Fruit fly (Drosophila melanogaster) whole organism, embryonic: ENCODE results near the gene CG1847.

Experiments
- Antp ChIP-seq: fragments of 200-800 bp; sonication (Bioruptor generic); optimal IDR thresholded peaks from 3 replicates; lab custom pipeline; 2016; ENCODE audit warnings: missing biosample characterization, missing genetic modification characterization
- Atf3 ChIP-seq: fragments of 200-800 bp; sonication (Bioruptor generic); optimal IDR thresholded peaks from 3 replicates; lab custom pipeline; 2016; ENCODE audit warnings: missing biosample characterization, missing genetic modification characterization
- CG10565 ChIP-seq: fragments of 200-800 bp; sonication (Bioruptor generic); optimal IDR thresholded peaks from 3 replicates; lab custom pipeline; 2016; ENCODE audit warnings: missing biosample characterization, mild to moderate bottlenecking, missing genetic modification characterization
- CG10959 ChIP-seq: fragments of 200-800 bp; sonication (Bioruptor generic); IDR thresholded peaks from 2 replicates; pipeline ENCODE4 v1.3.6; 2022; ENCODE audit warnings: missing biosample characterization, missing genetic modification characterization
- CG13287 ChIP-seq: fragments of 200-800 bp; sonication (Bioruptor generic); IDR thresholded peaks from 2 replicates; pipeline ENCODE4 v1.3.6; 2022; ENCODE audit warnings: missing biosample characterization, missing genetic modification characterization; ENCODE audit not compliant: partially characterized antibody
- CG13624 ChIP-seq: fragments of 200-800 bp; sonication (Bioruptor generic); optimal IDR thresholded peaks from 2 replicates; lab custom pipeline; 2016; ENCODE audit warnings: missing biosample characterization, missing genetic modification characterization
- CG14014 ChIP-seq: fragments of 200-800 bp; sonication (Bioruptor generic); IDR thresholded peaks from 2 replicates; pipeline ENCODE4 v1.3.6; 2022; ENCODE audit warnings: missing biosample characterization, missing genetic modification characterization
- CG14710 ChIP-seq: fragments of 200-800 bp; sonication (Bioruptor generic); optimal IDR thresholded peaks from 3 replicates; lab custom pipeline; 2019; ENCODE audit warnings: missing biosample characterization, mild to moderate bottlenecking, missing genetic modification characterization, moderate library complexity
- CG17912 ChIP-seq: fragments of 200-800 bp; sonication (Bioruptor generic); optimal IDR thresholded peaks from 2 replicates; lab custom pipeline; 2018; ENCODE audit warnings: missing biosample characterization, mild to moderate bottlenecking, missing genetic modification characterization
- CG18619 ChIP-seq: fragments of 200-800 bp; sonication (Bioruptor generic); optimal IDR thresholded peaks from 3 replicates; lab custom pipeline; 2017; ENCODE audit warnings: missing biosample characterization, mild to moderate bottlenecking, missing genetic modification characterization
- CG2712 ChIP-seq: fragments of 200-800 bp; optimal IDR thresholded peaks from 3 replicates; lab custom pipeline; 2019; ENCODE audit warnings: missing biosample characterization, mild to moderate bottlenecking, missing genetic modification characterization, moderate library complexity
- CG30020 ChIP-seq: fragments of 200-800 bp; optimal IDR thresholded peaks from 2 replicates; lab custom pipeline; 2019; ENCODE audit warnings: missing biosample characterization, mild to moderate bottlenecking, missing genetic modification characterization, moderate library complexity
- CG34376 ChIP-seq: fragments of 200-800 bp; sonication (Bioruptor generic); optimal IDR thresholded peaks from 2 replicates; lab custom pipeline; 2018; ENCODE audit warnings: missing biosample characterization, mild to moderate bottlenecking, missing genetic modification characterization
- CG4328 ChIP-seq: fragments of 200-800 bp; sonication (Bioruptor generic); optimal IDR thresholded peaks from 3 replicates; lab custom pipeline; 2017; ENCODE audit warnings: missing biosample characterization, missing genetic modification reagents, missing genetic modification characterization
- CG5245 ChIP-seq: fragments of 200-800 bp; sonication (Bioruptor generic); optimal IDR thresholded peaks from 3 replicates; lab custom pipeline; 2016; ENCODE audit warnings: missing biosample characterization, missing genetic modification characterization
- CG6854 ChIP-seq: fragments of 200-800 bp; sonication (Bioruptor generic); optimal IDR thresholded peaks from 3 replicates; lab custom pipeline; 2017; ENCODE audit warnings: missing biosample characterization, mild to moderate bottlenecking, missing genetic modification characterization
- CG9876 ChIP-seq: fragments of 200-800 bp; sonication (Bioruptor generic); optimal IDR thresholded peaks from 2 replicates; lab custom pipeline; 2016; ENCODE audit warnings: missing biosample characterization, missing genetic modification characterization
- CHES-1-like ChIP-seq: fragments of 200-800 bp; sonication (Bioruptor generic); optimal IDR thresholded peaks from 2 replicates; lab custom pipeline; 2016; ENCODE audit warnings: missing biosample characterization, missing genetic modification characterization
- D ChIP-seq, 2 experiments: fragments of 200-800 bp in 1 of 2; fragments of >200 bp in 1 of 2; sonication (Bioruptor generic) in 1 of 2; optimal IDR thresholded peaks; 2 replicates in 1 of 2; 3 replicates in 1 of 2; lab custom pipeline; 2017; ENCODE audit warnings: mild to moderate bottlenecking in 1 of 2, missing biosample characterization in 1 of 2, missing genetic modification characterization in 1 of 2, missing genetic modification reagents in 1 of 2
- Dip3 ChIP-seq: fragments of 200-800 bp; sonication (Bioruptor generic); optimal IDR thresholded peaks from 3 replicates; lab custom pipeline; 2016; ENCODE audit warnings: missing biosample characterization, missing genetic modification characterization
- E2f1 ChIP-seq: fragments of 200-800 bp; sonication (Bioruptor generic); IDR thresholded peaks from 2 replicates; pipeline ENCODE4 v1.3.6; 2022; ENCODE audit warnings: missing biosample characterization, missing genetic modification characterization
- Fer3 ChIP-seq: fragments of 200-800 bp; sonication (Bioruptor generic); optimal IDR thresholded peaks from 2 replicates; lab custom pipeline; 2018; ENCODE audit warnings: missing biosample characterization, mild to moderate bottlenecking, missing genetic modification characterization, moderate library complexity
- Gsc ChIP-seq: fragments of 200-800 bp; sonication (Bioruptor generic); IDR thresholded peaks from 2 replicates; pipeline ENCODE4 v1.3.6; 2022; ENCODE audit warnings: missing biosample characterization, missing genetic modification characterization
- Hand ChIP-seq: fragments of 200-800 bp; sonication (Bioruptor generic); optimal IDR thresholded peaks from 2 replicates; lab custom pipeline; 2017; ENCODE audit warnings: mild to moderate bottlenecking, missing biosample characterization, missing genetic modification reagents, missing genetic modification characterization
- Mad ChIP-seq: fragments of 200-800 bp; sonication (Bioruptor generic); optimal IDR thresholded peaks from 2 replicates; lab custom pipeline; 2016; ENCODE audit warnings: missing biosample characterization, missing genetic modification characterization
- Med ChIP-seq: fragments of 200-800 bp; sonication (Bioruptor generic); peaks from one replicate; lab custom pipeline; 2016; ENCODE audit warnings: missing biosample characterization, missing genetic modification characterization, mild to moderate bottlenecking, inconsistent platforms, moderate library complexity
- Meics ChIP-seq: fragments of 200-800 bp; sonication (Bioruptor generic); optimal IDR thresholded peaks from 2 replicates; lab custom pipeline; 2017; ENCODE audit warnings: missing biosample characterization, mild to moderate bottlenecking, missing genetic modification characterization
- NC2α ChIP-seq: fragments of 200-800 bp; sonication (Bioruptor generic); optimal IDR thresholded peaks from 2 replicates; lab custom pipeline; 2016; ENCODE audit warnings: missing biosample characterization, missing genetic modification characterization
- Pdp1 ChIP-seq, 2 experiments: fragments of 200-800 bp; sonication (Bioruptor generic); optimal IDR thresholded peaks; 3 replicates each; lab custom pipeline; 2016; ENCODE audit warnings: missing biosample characterization in 2 of 2, missing genetic modification characterization in 2 of 2, mild to moderate bottlenecking in 1 of 2, moderate library complexity in 1 of 2
- Rfx ChIP-seq: fragments of 200-800 bp; sonication (Bioruptor generic); IDR thresholded peaks from 2 replicates; pipeline ENCODE4 v1.3.6; 2022; ENCODE audit warnings: missing biosample characterization, missing genetic modification characterization
- Rx ChIP-seq: fragments of 200-800 bp; sonication (Bioruptor generic); IDR thresholded peaks from 2 replicates; pipeline ENCODE4 v1.3.6; 2022; ENCODE audit warnings: missing biosample characterization, missing genetic modification characterization
- Six4 ChIP-seq: fragments of 200-800 bp; sonication (Bioruptor generic); optimal IDR thresholded peaks from 2 replicates; lab custom pipeline; 2016; ENCODE audit warnings: missing biosample characterization, missing genetic modification characterization
- crol ChIP-seq: fragments of 200-800 bp; sonication (Bioruptor generic); IDR thresholded peaks from 2 replicates; pipeline ENCODE4 v1.3.6; 2022; ENCODE audit warnings: missing biosample characterization, missing genetic modification characterization
- cwo ChIP-seq: fragments of 200-800 bp; sonication (Bioruptor generic); optimal IDR thresholded peaks from 3 replicates; lab custom pipeline; 2017; ENCODE audit warnings: missing biosample characterization, missing genetic modification characterization, mild to moderate bottlenecking, moderate library complexity, missing genetic modification reagents
- da ChIP-seq: fragments of 200-800 bp; sonication (Bioruptor generic); optimal IDR thresholded peaks from 2 replicates; lab custom pipeline; 2016; ENCODE audit warnings: missing biosample characterization, missing genetic modification characterization
- dysf ChIP-seq: fragments of 200-800 bp; sonication (Bioruptor generic); IDR thresholded peaks from 3 replicates; pipeline ENCODE4 v1.3.6; 2022; ENCODE audit warnings: missing biosample characterization, missing genetic modification characterization
- esg ChIP-seq: fragments of 200-800 bp; sonication (Bioruptor generic); conservative IDR thresholded peaks from 2 replicates; pipeline ENCODE4 v1.3.6; 2022; ENCODE audit warnings: missing biosample characterization, missing genetic modification characterization
- her ChIP-seq: fragments of 200-800 bp; sonication (Bioruptor generic); optimal IDR thresholded peaks from 2 replicates; lab custom pipeline; 2016; ENCODE audit warnings: missing biosample characterization, missing genetic modification characterization
- hkb ChIP-seq, 2 experiments: fragments of 200-800 bp in 1 of 2; fragments of >200 bp in 1 of 2; sonication (Bioruptor generic) in 1 of 2; IDR thresholded peaks in 1 of 2; optimal IDR thresholded peaks in 1 of 2; 2 replicates each; pipeline versions ENCODE4 v1.3.6 to Lab custom; 2017 to 2022; ENCODE audit warnings: missing biosample characterization in 1 of 2, missing genetic modification characterization in 1 of 2
- nerfin-2 ChIP-seq: fragments of 200-800 bp; sonication (Bioruptor generic); IDR thresholded peaks from 2 replicates; pipeline ENCODE4 v1.3.6; 2022; ENCODE audit warnings: missing biosample characterization, missing genetic modification characterization; ENCODE audit not compliant: partially characterized antibody
- oc ChIP-seq: fragments of 200-800 bp; sonication (Bioruptor generic); optimal IDR thresholded peaks from 2 replicates; lab custom pipeline; 2018; ENCODE audit warnings: missing biosample characterization, mild to moderate bottlenecking, missing genetic modification characterization, moderate library complexity
- org-1 ChIP-seq: fragments of 200-800 bp; sonication (Bioruptor generic); optimal IDR thresholded peaks from 2 replicates; lab custom pipeline; 2017; ENCODE audit warnings: missing biosample characterization, missing genetic modification characterization
- psq ChIP-seq: fragments of 200-800 bp; sonication (Bioruptor generic); optimal IDR thresholded peaks from 2 replicates; lab custom pipeline; 2017; ENCODE audit warnings: missing biosample characterization, missing genetic modification characterization
- salm ChIP-seq: fragments of 200-800 bp; sonication (Bioruptor generic); optimal IDR thresholded peaks from 2 replicates; lab custom pipeline; 2018; ENCODE audit warnings: missing biosample characterization, mild to moderate bottlenecking, missing genetic modification characterization
- sc ChIP-seq, 3 experiments: fragments of >200 bp in 2 of 3; fragments of 200-800 bp in 1 of 3; sonication (Bioruptor generic) in 1 of 3; optimal IDR thresholded peaks; 2 replicates in 2 of 3; 3 replicates in 1 of 3; lab custom pipeline; 2017; ENCODE audit warnings: mild to moderate bottlenecking in 1 of 3, missing biosample characterization in 1 of 3, missing genetic modification characterization in 1 of 3, missing genetic modification reagents in 1 of 3
- sim ChIP-seq: fragments of 200-800 bp; sonication (Bioruptor generic); IDR thresholded peaks from 2 replicates; pipeline ENCODE4 v1.3.6; 2022; ENCODE audit warnings: missing biosample characterization, missing genetic modification characterization
- sob ChIP-seq: fragments of 200-800 bp; sonication (Bioruptor generic); IDR thresholded peaks from 2 replicates; pipeline ENCODE4 v1.3.6; 2022; ENCODE audit warnings: missing biosample characterization, missing genetic modification characterization
- tap ChIP-seq: fragments of 200-800 bp; optimal IDR thresholded peaks from 3 replicates; lab custom pipeline; 2019; ENCODE audit warnings: missing biosample characterization, mild to moderate bottlenecking, missing genetic modification characterization, moderate library complexity
- tll ChIP-seq, 2 experiments: fragments of 200-800 bp in 1 of 2; fragments of >200 bp in 1 of 2; sonication (Bioruptor generic) in 1 of 2; optimal IDR thresholded peaks; 2 replicates each; lab custom pipeline; 2017 to 2019; ENCODE audit warnings: missing biosample characterization in 2 of 2, missing genetic modification characterization in 2 of 2, mild to moderate bottlenecking in 1 of 2, moderate library complexity in 1 of 2
- vnd ChIP-seq: fragments of 200-800 bp; sonication (Bioruptor generic); IDR thresholded peaks from 3 replicates; pipeline ENCODE4 v1.3.6; 2022; ENCODE audit warnings: missing biosample characterization, missing genetic modification characterization; ENCODE audit not compliant: partially characterized antibody

CG1847 gene

dm6 chrX:11905144-11905543, 36.2 kb downstream of the CG1847 start, which contains the start of gene Upf1 (continued):
- TF ChIP-seq dysf (GFP tag; lab: Robert Waterston, UW) (no peak), CG30020 (tag; lab: Kevin White, UChicago) (peak; percentile 49), her (GFP tag; lab: Kevin White, UChicago) (no peak), E2f1 (no peak), Meics (GFP tag; lab: Kevin White, UChicago) (no peak), CG10565 (no peak), esg (GFP tag; lab: Robert Waterston, UW) (no peak), D (optimal IDR thresholded peaks at IDR 0.05; lab: Kevin White, UChicago) (no peak), D (GFP tag; optimal IDR thresholded peaks at IDR 0.05; lab: Kevin White, UChicago) (no peak), Rx (no peak), da (GFP tag; lab: Kevin White, UChicago) (no peak), CG6854 (GFP tag; lab: Kevin White, UChicago) (no peak), salm (tag; lab: Kevin White, UChicago) (no peak), Dip3 (GFP tag; lab: Kevin White, UChicago) (no peak), Gsc (no peak), CG4328 (GFP tag; lab: Kevin White, UChicago) (no peak), CG14014 (GFP tag; lab: Robert Waterston, UW) (no peak), nerfin-2 (GFP tag; lab: Robert Waterston, UW) (peak; percentile 83), CHES-1-like (GFP tag; lab: Kevin White, UChicago) (peak; percentile 18), Pdp1 (GFP tag; optimal IDR thresholded peaks at IDR 0.05; lab: Kevin White, UChicago) (no peak), CG18619 (GFP tag; lab: Kevin White, UChicago) (no peak), Atf3 (GFP tag; lab: Kevin White, UChicago) (no peak), sob (GFP tag; lab: Robert Waterston, UW) (no peak; the same call in 1 of the 2 replicates), CG9876 (no peak), sc (optimal IDR thresholded peaks at IDR 0.05; lab: Kevin White, UChicago) (no peak), sc (GFP tag; optimal IDR thresholded peaks at IDR 0.05; lab: Kevin White, UChicago) (no peak), CG13287 (peak; percentile 90), org-1 (GFP tag; lab: Kevin White, UChicago) (no peak), hkb (optimal IDR thresholded peaks at IDR 0.05; lab: Kevin White, UChicago) (no peak), hkb (GFP tag; IDR thresholded peaks at IDR 0.05; lab: Robert Waterston, UW) (no peak), CG5245 (GFP tag; lab: Kevin White, UChicago) (no peak), Mad (GFP tag; lab: Kevin White, UChicago) (no peak), vnd (GFP tag; lab: Robert Waterston, UW) (peak; percentile 87), CG2712 (no peak), CG10959 (GFP tag; lab: Robert Waterston, UW) (no peak), Hand (GFP tag; lab: Kevin White, UChicago) (no peak), psq (GFP tag; lab: Kevin White, UChicago) (no peak), sim (GFP tag; lab: Robert Waterston, UW) (no peak), CG14710 (peak; percentile 46), oc (tag; lab: Kevin White, UChicago) (no peak), NC2α (GFP tag; lab: Kevin White, UChicago) (no peak), Fer3 (no peak), CG17912 (GFP tag; lab: Kevin White, UChicago) (no peak), CG13624 (peak; percentile 6), Six4 (GFP tag; lab: Kevin White, UChicago) (no peak), Antp (no peak), tap (tag; lab: Kevin White, UChicago) (no peak), cwo (GFP tag; lab: Kevin White, UChicago) (no peak), Med (GFP tag; lab: Kevin White, UChicago) (peak; percentile 83), CG34376 (GFP tag; lab: Kevin White, UChicago) (no peak), tll (GFP tag; optimal IDR thresholded peaks at IDR 0.05; lab: Kevin White, UChicago) (no peak), crol (GFP tag; lab: Robert Waterston, UW) (no peak), Rfx (peak; percentile 54; the same call in 1 of the 2 replicates)
